Fruit fly (Drosophila melanogaster) whole organism, adult: Measurements from ENCODE around the gene nis.

Experiments
- CG11617 ChIP-seq: fragments of 200-800 bp; sonication (Bioruptor generic); optimal IDR thresholded peaks from 2 replicates; lab custom pipeline; 2017; ENCODE audit warnings: mild to moderate bottlenecking, missing biosample characterization, missing genetic modification reagents, missing genetic modification characterization
- CG12768 ChIP-seq: fragments of 200-800 bp; sonication (Bioruptor generic); optimal IDR thresholded peaks from 2 replicates; lab custom pipeline; 2017; ENCODE audit warnings: missing biosample characterization, missing genetic modification characterization, mild to moderate bottlenecking, moderate library complexity, missing genetic modification reagents
- CG14711 ChIP-seq: fragments of 200-800 bp; sonication (Bioruptor generic); optimal IDR thresholded peaks from 2 replicates; lab custom pipeline; 2018; ENCODE audit warnings: missing biosample characterization, mild to moderate bottlenecking, missing genetic modification characterization, moderate library complexity
- CG1620 ChIP-seq: fragments of 200-800 bp; sonication (Bioruptor generic); optimal IDR thresholded peaks from 2 replicates; lab custom pipeline; 2016; ENCODE audit warnings: missing biosample characterization, missing genetic modification characterization
- CG33017 ChIP-seq: fragments of 200-800 bp; sonication (Bioruptor generic); optimal IDR thresholded peaks from 2 replicates; lab custom pipeline; 2018; ENCODE audit warnings: missing biosample characterization, mild to moderate bottlenecking, missing genetic modification characterization, moderate library complexity
- CG5204 ChIP-seq: fragments of 200-800 bp; sonication (Bioruptor generic); optimal IDR thresholded peaks from 2 replicates; lab custom pipeline; 2016; ENCODE audit warnings: missing biosample characterization, missing genetic modification characterization
- CG7045 ChIP-seq: fragments of 200-800 bp; sonication (Bioruptor generic); optimal IDR thresholded peaks from 2 replicates; lab custom pipeline; 2017; ENCODE audit warnings: missing biosample characterization, mild to moderate bottlenecking, missing genetic modification characterization
- CG7101 ChIP-seq: fragments of 200-800 bp; sonication (Bioruptor generic); optimal IDR thresholded peaks from 2 replicates; lab custom pipeline; 2018; ENCODE audit warnings: missing biosample characterization, mild to moderate bottlenecking, missing genetic modification characterization, moderate library complexity
- Clk ChIP-seq: fragments of 200-800 bp; sonication (Bioruptor generic); optimal IDR thresholded peaks from 2 replicates; lab custom pipeline; 2017; ENCODE audit warnings: missing biosample characterization, missing genetic modification characterization
- Crg-1 ChIP-seq: fragments of 200-800 bp; sonication (Bioruptor generic); optimal IDR thresholded peaks from 2 replicates; lab custom pipeline; 2016; ENCODE audit warnings: missing biosample characterization, missing genetic modification characterization
- Hr96 ChIP-seq: fragments of 200-800 bp; sonication (Bioruptor generic); optimal IDR thresholded peaks from 2 replicates; lab custom pipeline; 2016; ENCODE audit warnings: missing biosample characterization, missing genetic modification characterization
- Mnt ChIP-seq: fragments of 200-800 bp; sonication (Bioruptor generic); optimal IDR thresholded peaks from 2 replicates; lab custom pipeline; 2016; ENCODE audit warnings: missing biosample characterization, mild to moderate bottlenecking, missing genetic modification characterization
- bab1 ChIP-seq: fragments of 200-800 bp; sonication (Bioruptor generic); optimal IDR thresholded peaks from 3 replicates; lab custom pipeline; 2019; ENCODE audit warnings: missing biosample characterization, mild to moderate bottlenecking, missing genetic modification characterization, moderate library complexity
- cic ChIP-seq: fragments of 200-800 bp; sonication (Bioruptor generic); optimal IDR thresholded peaks from 2 replicates; lab custom pipeline; 2017; ENCODE audit warnings: missing biosample characterization, mild to moderate bottlenecking, missing genetic modification characterization, moderate library complexity
- cnc ChIP-seq, 2 experiments: fragments of >200 bp; optimal IDR thresholded peaks; 2 replicates each; lab custom pipeline; 2017
- kay ChIP-seq: fragments of 200-800 bp; sonication (Bioruptor generic); peaks from one replicate; lab custom pipeline; 2016; ENCODE audit warnings: missing biosample characterization, missing genetic modification characterization, borderline replicate concordance
- ovo ChIP-seq: fragments of 200-800 bp; sonication (Bioruptor generic); optimal IDR thresholded peaks from 2 replicates; lab custom pipeline; 2016; ENCODE audit warnings: missing biosample characterization, missing genetic modification characterization
- pad ChIP-seq: fragments of 200-800 bp; sonication (Bioruptor generic); optimal IDR thresholded peaks from 3 replicates; lab custom pipeline; 2017; ENCODE audit warnings: missing biosample characterization, missing genetic modification characterization, mild to moderate bottlenecking, moderate library complexity, missing genetic modification reagents
- tj ChIP-seq: fragments of 200-800 bp; sonication (Bioruptor generic); optimal IDR thresholded peaks from 3 replicates; lab custom pipeline; 2017; ENCODE audit warnings: missing biosample characterization, mild to moderate bottlenecking, missing genetic modification characterization, moderate library complexity
- toe ChIP-seq: fragments of 200-800 bp; sonication (Bioruptor generic); optimal IDR thresholded peaks from 2 replicates; lab custom pipeline; 2016; ENCODE audit warnings: missing biosample characterization, missing genetic modification characterization

nis gene

dm6 chr2L:1620797-1621196 lies 33.8 kb upstream of the nis start:
- TF ChIP-seq kay (peak; percentile 21), CG1620 (no peak), tj (GFP tag; lab: Kevin White, UChicago) (no peak)

DNA sequence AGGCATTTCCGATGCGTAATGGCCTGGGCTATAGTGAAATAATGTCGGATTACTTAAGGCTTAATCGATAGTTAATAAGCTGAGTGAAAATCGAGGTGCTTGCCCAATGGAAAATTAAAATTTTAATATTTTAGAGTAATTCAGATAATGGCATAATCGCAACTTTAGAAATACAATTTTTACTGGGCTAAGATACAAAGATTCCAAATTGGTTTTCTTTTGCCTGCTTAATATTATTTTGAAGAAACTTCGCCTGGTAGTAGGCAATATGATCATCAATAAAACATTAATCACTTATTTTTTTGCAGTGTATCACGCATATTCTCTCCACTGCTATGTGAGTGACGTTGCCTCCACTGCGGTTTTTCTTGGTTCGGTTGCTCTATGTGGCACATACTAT lies 32.2 kb upstream of the nis start:
- TF ChIP-seq CG14711 (no peak), CG5204 (GFP tag; lab: Kevin White, UChicago) (no peak), CG33017 (tag; lab: Kevin White, UChicago) (no peak), kay (no peak), Crg-1 (GFP tag; lab: Kevin White, UChicago) (no peak), ovo (GFP tag; lab: Kevin White, UChicago) (no peak), CG11617 (GFP tag; lab: Kevin White, UChicago) (no peak)

DNA sequence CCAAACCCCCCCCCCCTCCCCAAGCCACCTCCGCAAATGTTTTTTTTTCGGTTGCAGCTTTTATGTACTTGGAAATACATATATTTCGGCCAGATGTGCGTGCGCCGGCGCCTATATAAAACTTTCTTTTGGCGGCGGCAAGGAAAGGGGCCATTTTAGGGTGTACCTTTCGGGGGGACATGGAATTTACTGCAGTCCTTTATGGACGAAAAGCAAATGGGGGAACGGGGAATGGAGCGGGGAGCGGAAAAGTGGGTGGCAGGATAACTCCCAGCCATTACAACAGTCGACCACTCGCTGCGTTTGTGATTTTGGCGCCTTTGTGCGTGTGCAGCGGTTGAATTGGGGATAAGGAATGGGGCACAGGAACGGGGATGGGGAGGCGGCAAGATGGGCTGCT lies 31.7 kb upstream of the nis start:
- TF ChIP-seq Crg-1 (GFP tag; lab: Kevin White, UChicago) (no peak), CG12768 (no peak), tj (GFP tag; lab: Kevin White, UChicago) (no peak), bab1 (GFP tag; lab: Kevin White, UChicago) (no peak), cic (GFP tag; lab: Kevin White, UChicago) (no peak)

DNA sequence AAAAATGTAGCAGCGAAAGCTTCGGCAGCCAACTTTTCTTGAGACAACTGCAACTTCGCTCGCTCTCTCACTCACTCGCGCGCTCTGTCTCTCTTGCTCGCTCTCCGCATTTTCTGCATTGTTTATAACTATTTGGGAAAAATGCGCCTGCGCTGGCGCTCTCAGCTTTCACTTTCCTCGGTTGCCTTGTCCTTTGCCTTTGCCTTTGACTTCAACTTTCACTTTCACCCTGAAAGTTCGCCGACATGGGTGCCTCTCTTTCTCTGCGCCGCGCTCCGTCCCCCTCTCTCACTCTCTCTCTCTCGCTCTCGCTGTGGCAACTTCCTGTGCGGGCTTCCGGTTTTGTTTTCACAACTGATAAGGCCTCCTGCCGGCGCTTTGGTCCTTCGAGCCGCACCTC lies 30.8 kb upstream of the nis start:
- TF ChIP-seq CG33017 (tag; lab: Kevin White, UChicago): peak; percentile 10
- no peak for TF ChIP-seq pad (GFP tag; lab: Kevin White, UChicago)
- TF ChIP-seq cnc (optimal IDR thresholded peaks at IDR 0.05; lab: Kevin White, UChicago): no peak
- TF ChIP-seq cic (GFP tag; lab: Kevin White, UChicago): no peak
- TF ChIP-seq kay: no peak
- no peak for TF ChIP-seq tj (GFP tag; lab: Kevin White, UChicago)
- TF ChIP-seq Clk: no peak

DNA sequence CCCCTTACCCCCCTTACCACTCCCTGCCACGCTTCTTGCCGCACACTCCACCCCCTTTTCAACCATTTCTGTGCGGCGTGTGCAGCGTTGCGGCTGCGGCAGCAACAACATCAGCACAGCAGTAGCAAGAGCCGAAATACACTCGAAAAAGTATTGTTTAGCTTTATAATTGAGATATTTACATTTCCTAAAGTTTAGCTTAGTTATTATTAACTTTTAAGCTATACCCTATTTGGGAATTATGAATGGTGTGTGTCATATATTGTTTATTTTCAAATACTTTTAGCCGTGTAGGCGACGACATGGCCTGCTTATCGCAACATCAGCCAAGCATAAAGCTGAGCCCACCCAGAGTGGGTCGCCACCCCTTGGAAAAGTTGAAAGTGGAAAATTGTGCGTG lies 28.8 kb upstream of the nis start:
- TF ChIP-seq bab1 (GFP tag; lab: Kevin White, UChicago): no peak
- TF ChIP-seq CG33017 (tag; lab: Kevin White, UChicago): no peak
- TF ChIP-seq Mnt (GFP tag; lab: Kevin White, UChicago): no peak
- no peak for TF ChIP-seq Clk

DNA sequence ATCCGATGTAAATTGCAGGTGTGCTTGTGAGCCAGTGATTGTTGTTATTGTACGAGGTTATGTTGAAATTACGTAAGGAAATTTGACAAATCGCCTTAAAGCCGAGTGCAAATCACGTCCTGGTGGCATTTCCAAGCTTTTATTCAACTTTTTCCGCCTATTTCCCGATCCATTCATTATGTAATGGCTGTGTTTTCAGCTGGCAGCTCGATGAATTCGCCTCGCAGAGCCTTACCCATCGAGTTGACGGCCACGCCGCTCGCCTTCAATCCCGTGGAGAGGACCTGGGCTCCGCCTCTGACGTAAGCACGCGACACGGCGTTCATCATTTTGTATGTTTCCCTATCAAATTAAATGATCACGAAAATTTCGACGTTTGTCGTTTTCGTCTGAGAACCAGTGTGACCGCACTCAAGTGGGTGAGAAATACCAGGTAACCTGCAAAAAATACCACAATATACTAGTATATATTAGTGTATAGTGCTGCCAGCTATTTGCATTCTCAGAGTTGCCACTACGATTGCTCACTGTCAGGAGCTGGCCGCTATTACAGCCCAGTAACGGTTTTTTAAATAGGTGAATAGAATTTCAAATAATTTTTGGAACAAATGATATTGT lies 26.9 kb upstream of the nis start, which contains the start of gene RFeSP:
TSS of gene RFeSP (minus strand) at position 413 of the 618 bp plus-strand sequence.
- TF ChIP-seq tj (GFP tag; lab: Kevin White, UChicago) (no peak), Crg-1 (GFP tag; lab: Kevin White, UChicago) (peak; percentile 0), CG7101 (no peak), CG12768 (no peak), CG14711 (no peak), CG33017 (tag; lab: Kevin White, UChicago) (no peak), bab1 (GFP tag; lab: Kevin White, UChicago) (peak; percentile 73), CG7045 (GFP tag; lab: Kevin White, UChicago) (no peak), Mnt (GFP tag; lab: Kevin White, UChicago) (peak; percentile 1), kay (no peak), cic (GFP tag; lab: Kevin White, UChicago) (peak; percentile 30)

DNA sequence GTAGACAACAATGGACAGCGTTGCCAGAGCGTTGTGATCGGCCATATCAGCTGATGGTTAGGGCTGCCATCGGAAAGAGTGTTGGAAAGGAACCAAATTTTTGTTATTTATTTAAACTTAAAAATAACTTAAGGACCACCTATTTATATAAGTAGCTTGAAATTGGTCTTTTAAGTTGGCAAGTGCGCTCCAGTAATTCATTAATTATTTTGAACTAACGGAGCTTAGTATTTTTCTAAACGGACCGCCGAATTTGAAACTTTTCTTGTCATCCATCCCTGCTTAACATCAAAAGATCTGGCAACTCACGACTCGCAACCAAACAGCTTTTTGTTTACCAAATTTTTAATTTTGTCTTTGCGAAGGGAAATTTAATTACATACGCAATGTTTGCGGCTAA lies 24.2 kb upstream of the nis start, which contains the start of the genes Rab3GAP1 and CG14352:
TSS of gene Rab3GAP1 (minus strand) at position 36 of the 400 bp plus-strand sequence.
TSS of gene CG14352 (plus strand) at position 289 of the 400 bp plus-strand sequence.
- TF ChIP-seq CG33017 (tag; lab: Kevin White, UChicago) (peak; percentile 57), Hr96 (GFP tag; lab: Kevin White, UChicago) (peak; percentile 84), CG5204 (GFP tag; lab: Kevin White, UChicago) (peak; percentile 85), pad (GFP tag; lab: Kevin White, UChicago) (peak; percentile 68), Clk (peak; percentile 69), CG14711 (peak; percentile 74), CG7045 (GFP tag; lab: Kevin White, UChicago) (peak; percentile 86), kay (no peak), Mnt (GFP tag; lab: Kevin White, UChicago) (peak; percentile 56), bab1 (GFP tag; lab: Kevin White, UChicago) (peak; percentile 86), cic (GFP tag; lab: Kevin White, UChicago) (peak; percentile 8), CG11617 (GFP tag; lab: Kevin White, UChicago) (peak; percentile 79), tj (GFP tag; lab: Kevin White, UChicago) (peak; percentile 46), CG1620 (peak; percentile 88), toe (GFP tag; lab: Kevin White, UChicago) (peak; percentile 95), cnc (optimal IDR thresholded peaks at IDR 0.05; lab: Kevin White, UChicago) (no peak), ovo (GFP tag; lab: Kevin White, UChicago) (peak; percentile 75), Crg-1 (GFP tag; lab: Kevin White, UChicago) (peak; percentile 79), CG12768 (peak; percentile 75), CG7101 (peak; percentile 79)
